Worm (Caenorhabditis elegans): ENCODE measurements around the gene C45G9.8.

The C45G9.8 gene

DNA sequence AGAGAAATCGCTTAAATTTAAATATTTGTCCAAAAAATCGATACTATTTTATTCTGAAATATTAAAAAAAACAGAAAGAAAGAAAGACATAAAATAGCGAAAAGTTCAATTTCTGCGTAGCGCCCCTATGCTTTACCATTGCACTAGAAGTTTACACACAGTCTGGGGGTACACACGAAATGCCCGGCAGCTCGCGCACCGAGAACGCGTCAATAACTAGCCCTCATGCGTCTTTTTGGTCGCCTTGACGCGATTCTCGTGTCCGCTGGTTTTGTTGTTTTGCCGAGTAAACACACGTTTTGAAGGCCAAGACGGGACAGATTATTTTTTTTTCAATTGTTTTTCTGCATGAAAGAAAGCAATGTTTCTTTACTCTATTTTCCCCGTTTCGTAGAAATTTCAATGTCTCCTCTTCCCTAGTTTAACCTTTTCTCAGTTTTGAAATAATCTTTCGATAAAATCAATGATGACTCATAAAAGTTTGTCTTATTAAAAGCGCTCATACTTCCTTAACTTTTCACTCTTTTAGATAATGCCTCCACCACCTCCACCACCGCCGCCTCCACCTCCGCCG, 35.2 kb downstream of the C45G9.8 start, which contains the start of gene wip-1:
Gene wip-1, plus strand, starts transcription at position 524 of the 574 bp plus-strand sequence.
- TF ChIP-seq ztf-4 (tag; optimal IDR thresholded peaks at IDR 0.05) (peak; percentile 98), lin-35 (GFP tag; optimal IDR thresholded peaks at IDR 0.05) (peak; percentile 95 to 96), ceh-88 (GFP tag; IDR thresholded peaks at IDR 0.05) (peak; percentile 95), egl-13 (tag; optimal IDR thresholded peaks at IDR 0.05) (peak; percentile 95), nhr-84 (tag; optimal IDR thresholded peaks at IDR 0.05) (no peak), F16B12.6 (tag; optimal IDR thresholded peaks at IDR 0.05) (peak; percentile 71), unc-62 (GFP tag; optimal IDR thresholded peaks at IDR 0.05) (peak; percentile 23), Y116A8C.19 (tag; optimal IDR thresholded peaks at IDR 0.05; ENCODE audit: borderline replicate concordance) (no peak), dsc-1 (tag; optimal IDR thresholded peaks at IDR 0.05) (peak; percentile 98), mdl-1 (tag; optimal IDR thresholded peaks at IDR 0.05) (peak in 1 of 2 experiments; percentile 98), ceh-82 (tag; optimal IDR thresholded peaks at IDR 0.05) (peak; percentile 96 to 99 (median 97)), nhr-71 (tag; optimal IDR thresholded peaks at IDR 0.05) (peak; percentile 99), C16A3.4 (tag; optimal IDR thresholded peaks at IDR 0.05) (peak; percentile 99), lin-39 (tag; optimal IDR thresholded peaks at IDR 0.05) (peak; percentile 86), sptf-1 (tag; optimal IDR thresholded peaks at IDR 0.05) (no peak), ama-1 (optimal IDR thresholded peaks at IDR 0.05) (peak; percentile 73), unc-30 (tag; optimal IDR thresholded peaks at IDR 0.05) (no peak), snpc-4 (tag; optimal IDR thresholded peaks at IDR 0.05) (peak; percentile 92), hlh-17 (GFP tag; optimal IDR thresholded peaks at IDR 0.05; ENCODE audit: borderline replicate concordance) (no peak), aha-1 (tag; optimal IDR thresholded peaks at IDR 0.05) (peak; percentile 96), lin-15B (tag; optimal IDR thresholded peaks at IDR 0.05) (peak; percentile 84), nhr-11 (tag; optimal IDR thresholded peaks at IDR 0.05) (peak; percentile 83), unc-98 (GFP tag; IDR thresholded peaks at IDR 0.05) (peak; percentile 19; the same call in 1 of the 2 replicates), elt-3 (tag; optimal IDR thresholded peaks at IDR 0.05) (peak in 5 of 6 experiments; percentile 48 to 96 (median 90)), C04F5.9 (tag; optimal IDR thresholded peaks at IDR 0.05) (peak; percentile 95), ces-1 (GFP tag; optimal IDR thresholded peaks at IDR 0.05) (no peak), hlh-4 (tag; optimal IDR thresholded peaks at IDR 0.05) (no peak), zip-4 (GFP tag; optimal IDR thresholded peaks at IDR 0.05) (peak; percentile 88), lir-3 (tag; optimal IDR thresholded peaks at IDR 0.05; ENCODE audit: poor library complexity) (peak; percentile 91), nhr-76 (tag; optimal IDR thresholded peaks at IDR 0.05) (peak; percentile 61), skn-1 (tag; optimal IDR thresholded peaks at IDR 0.05) (peak; percentile 94), hpl-2 (GFP tag; optimal IDR thresholded peaks at IDR 0.05) (peak; percentile 90), grh-1 (GFP tag; IDR thresholded peaks at IDR 0.05) (peak; percentile 97), swsn-7 (tag; optimal IDR thresholded peaks at IDR 0.05) (peak; percentile 99), efl-3 (GFP tag; optimal IDR thresholded peaks at IDR 0.05) (peak; percentile 84), ets-5 (GFP tag; IDR thresholded peaks at IDR 0.05) (no peak), ceh-63 (GFP tag; optimal IDR thresholded peaks at IDR 0.05) (no peak), blmp-1 (tag; optimal IDR thresholded peaks at IDR 0.05) (peak; percentile 90), fkh-8 (tag; optimal IDR thresholded peaks at IDR 0.05) (peak; percentile 98), vab-15 (tag; optimal IDR thresholded peaks at IDR 0.05) (peak; percentile 76), egl-27 (tag; optimal IDR thresholded peaks at IDR 0.05) (peak; percentile 12 to 18), nhr-20 (tag; optimal IDR thresholded peaks at IDR 0.05) (peak; percentile 99), C34B4.2 (tag; optimal IDR thresholded peaks at IDR 0.05) (peak; percentile 34), unc-86 (tag; optimal IDR thresholded peaks at IDR 0.05) (peak; percentile 97), nhr-12 (tag; optimal IDR thresholded peaks at IDR 0.05) (peak; percentile 11), fos-1 (tag; optimal IDR thresholded peaks at IDR 0.05) (peak; percentile 94), lin-14 (GFP tag; optimal IDR thresholded peaks at IDR 0.05) (peak; percentile 99), elt-2 (tag; optimal IDR thresholded peaks at IDR 0.05) (peak; percentile 91), sox-4 (tag; optimal IDR thresholded peaks at IDR 0.05) (peak; percentile 93), nhr-237 (tag; optimal IDR thresholded peaks at IDR 0.05) (peak; percentile 94), ceh-8 (GFP tag; optimal IDR thresholded peaks at IDR 0.05) (peak; percentile 95), nhr-28 (tag; optimal IDR thresholded peaks at IDR 0.05) (no peak)

Data from whole organism, L1 larva.